Fruit fly (Drosophila melanogaster) whole organism, wandering third instar larva: ENCODE data around the gene Cyp305a1.
A peak's percentile ranks its signal among the peaks of the same experiment; 100 is the strongest.

Experiments used
- Abd-B ChIP-seq: fragments of >200 bp; optimal IDR thresholded peaks from 2 replicates; lab custom pipeline; 2017; ENCODE audit warnings: missing biosample characterization, missing genetic modification characterization
- CG32264 ChIP-seq: fragments of 200-800 bp; sonication (Bioruptor generic); optimal IDR thresholded peaks from 2 replicates; lab custom pipeline; 2016; ENCODE audit warnings: missing biosample characterization, missing genetic modification characterization
- CG9705 ChIP-seq: fragments of 200-800 bp; sonication (Bioruptor generic); optimal IDR thresholded peaks from 2 replicates; lab custom pipeline; 2018; ENCODE audit warnings: missing biosample characterization, mild to moderate bottlenecking, missing genetic modification characterization
- CrebA ChIP-seq: fragments of 200-800 bp; sonication (Bioruptor generic); optimal IDR thresholded peaks from 2 replicates; lab custom pipeline; 2016; ENCODE audit warnings: missing biosample characterization, mild to moderate bottlenecking, missing genetic modification characterization, borderline replicate concordance
- Dif ChIP-seq: fragments of 200-275, 200-300 bp; sonication (Bioruptor generic); optimal IDR thresholded peaks from 2 replicates; lab custom pipeline; 2018; ENCODE audit warnings: missing biosample characterization, missing genetic modification characterization; ENCODE audit not compliant: partially characterized antibody
- HLH106 ChIP-seq: fragments of 200-800 bp; optimal IDR thresholded peaks from 3 replicates; lab custom pipeline; 2019; ENCODE audit warnings: missing biosample characterization, mild to moderate bottlenecking, missing genetic modification characterization, moderate library complexity
- Hr78 ChIP-seq: fragments of >200 bp; optimal IDR thresholded peaks from 2 replicates; lab custom pipeline; 2017; ENCODE audit warnings: missing biosample characterization, missing genetic modification characterization
- Hr83 ChIP-seq: fragments of 200-300 bp; sonication (Bioruptor generic); optimal IDR thresholded peaks from 2 replicates; lab custom pipeline; 2016; ENCODE audit warnings: missing biosample characterization, mild to moderate bottlenecking, missing genetic modification characterization, moderate library complexity; ENCODE audit not compliant: poor library complexity, severe bottlenecking
- Jra ChIP-seq: sonication (Bioruptor generic); optimal IDR thresholded peaks from 2 replicates; lab custom pipeline; 2016; ENCODE audit warnings: missing biosample characterization, missing genetic modification characterization
- Mio ChIP-seq: sonication (Bioruptor generic); optimal IDR thresholded peaks from 2 replicates; lab custom pipeline; 2016; ENCODE audit warnings: missing biosample characterization, missing genetic modification characterization
- Myc ChIP-seq: fragments of >200 bp; optimal IDR thresholded peaks from 2 replicates; lab custom pipeline; 2017
- N ChIP-seq: fragments of >200 bp; optimal IDR thresholded peaks from 2 replicates; lab custom pipeline; 2018; ENCODE audit warnings: missing biosample characterization, missing external identifiers, missing genetic modification characterization
- OdsH ChIP-seq: fragments of 200-800 bp; sonication (Bioruptor generic); optimal IDR thresholded peaks from 2 replicates; lab custom pipeline; 2016; ENCODE audit warnings: missing biosample characterization, mild to moderate bottlenecking, missing genetic modification characterization
- Rel ChIP-seq, 2 experiments: fragments of 200-800 bp; sonication (Bioruptor generic) in 1 of 2; optimal IDR thresholded peaks; 2 replicates in 1 of 2; 3 replicates in 1 of 2; lab custom pipeline; 2016 to 2019; ENCODE audit warnings: mild to moderate bottlenecking in 2 of 2, missing biosample characterization in 2 of 2, missing genetic modification characterization in 2 of 2, moderate library complexity in 1 of 2
- Sp1 ChIP-seq: fragments of 200-800 bp; sonication (Bioruptor generic); optimal IDR thresholded peaks from 3 replicates; lab custom pipeline; 2019; ENCODE audit warnings: missing biosample characterization, mild to moderate bottlenecking, missing genetic modification characterization, moderate library complexity
- Vsx2 ChIP-seq: fragments of 200-300, 225-300 bp; sonication (Bioruptor generic); optimal IDR thresholded peaks from 2 replicates; lab custom pipeline; 2018; ENCODE audit warnings: missing biosample characterization, missing genetic modification characterization; ENCODE audit not compliant: partially characterized antibody
- br ChIP-seq: fragments of 200-800 bp; sonication (Bioruptor generic); optimal IDR thresholded peaks from 2 replicates; lab custom pipeline; 2016; ENCODE audit warnings: missing biosample characterization, missing genetic modification characterization
- brk ChIP-seq: fragments of 200-800 bp; sonication (Bioruptor generic); optimal IDR thresholded peaks from 2 replicates; lab custom pipeline; 2016; ENCODE audit warnings: missing biosample characterization, mild to moderate bottlenecking, missing genetic modification characterization
- dl ChIP-seq, 2 experiments: fragments of 175-275, 200-275 bp in 1 of 2; fragments of 200-275 bp in 1 of 2; sonication (Bioruptor generic); optimal IDR thresholded peaks; lab custom pipeline; 2018; ENCODE audit warnings: mild to moderate bottlenecking in 2 of 2, missing biosample characterization in 2 of 2, missing genetic modification characterization in 2 of 2, moderate library complexity in 2 of 2; ENCODE audit not compliant: partially characterized antibody in 2 of 2, insufficient read depth in 1 of 2
- dmrt93B ChIP-seq: fragments of 200-800 bp; sonication (Bioruptor generic); optimal IDR thresholded peaks from 2 replicates; lab custom pipeline; 2018; ENCODE audit warnings: missing biosample characterization, mild to moderate bottlenecking, missing genetic modification characterization
- dsf ChIP-seq: sonication (Bioruptor generic); optimal IDR thresholded peaks from 2 replicates; lab custom pipeline; 2016; ENCODE audit warnings: missing biosample characterization, missing genetic modification characterization, borderline replicate concordance
- ey ChIP-seq: fragments of 200-800 bp; sonication (Bioruptor generic); optimal IDR thresholded peaks from 2 replicates; lab custom pipeline; 2016; ENCODE audit warnings: missing biosample characterization, missing genetic modification characterization
- fru ChIP-seq: fragments of 200-800 bp; sonication (Bioruptor generic); optimal IDR thresholded peaks from 3 replicates; lab custom pipeline; 2016; ENCODE audit warnings: missing biosample characterization, mild to moderate bottlenecking, missing genetic modification characterization
- h ChIP-seq: fragments of 200-800 bp; sonication (Bioruptor generic); optimal IDR thresholded peaks from 3 replicates; lab custom pipeline; 2016; ENCODE audit warnings: missing biosample characterization, mild to moderate bottlenecking, missing genetic modification characterization
- jim ChIP-seq: fragments of 175-275, 200-325 bp; sonication (Bioruptor generic); optimal IDR thresholded peaks from 2 replicates; lab custom pipeline; 2016; ENCODE audit warnings: missing biosample characterization, mild to moderate bottlenecking, missing genetic modification characterization
- lola ChIP-seq: fragments of >200 bp; optimal IDR thresholded peaks from 2 replicates; lab custom pipeline; 2017; ENCODE audit warnings: missing biosample characterization, missing genetic modification characterization
- pan ChIP-seq: fragments of >200 bp; optimal IDR thresholded peaks from 2 replicates; lab custom pipeline; 2017
- rgr ChIP-seq: fragments of 200-800 bp; sonication (Bioruptor generic); optimal IDR thresholded peaks from 3 replicates; lab custom pipeline; 2016; ENCODE audit warnings: missing biosample characterization, mild to moderate bottlenecking, missing genetic modification characterization
- sage ChIP-seq: fragments of 200-800 bp; sonication (Bioruptor generic); optimal IDR thresholded peaks from 2 replicates; lab custom pipeline; 2016; ENCODE audit warnings: missing biosample characterization, mild to moderate bottlenecking, missing genetic modification characterization
- sv ChIP-seq: fragments of 200-800 bp; sonication (Bioruptor generic); optimal IDR thresholded peaks from 3 replicates; lab custom pipeline; 2016; ENCODE audit warnings: missing biosample characterization, missing genetic modification characterization
- tai ChIP-seq: sonication (Bioruptor generic); optimal IDR thresholded peaks from 2 replicates; lab custom pipeline; 2016; ENCODE audit warnings: missing biosample characterization, missing genetic modification characterization
- woc ChIP-seq: sonication (Bioruptor generic); optimal IDR thresholded peaks from 2 replicates; lab custom pipeline; 2016; ENCODE audit warnings: missing biosample characterization, mild to moderate bottlenecking, missing genetic modification characterization

Gene Cyp305a1

DNA sequence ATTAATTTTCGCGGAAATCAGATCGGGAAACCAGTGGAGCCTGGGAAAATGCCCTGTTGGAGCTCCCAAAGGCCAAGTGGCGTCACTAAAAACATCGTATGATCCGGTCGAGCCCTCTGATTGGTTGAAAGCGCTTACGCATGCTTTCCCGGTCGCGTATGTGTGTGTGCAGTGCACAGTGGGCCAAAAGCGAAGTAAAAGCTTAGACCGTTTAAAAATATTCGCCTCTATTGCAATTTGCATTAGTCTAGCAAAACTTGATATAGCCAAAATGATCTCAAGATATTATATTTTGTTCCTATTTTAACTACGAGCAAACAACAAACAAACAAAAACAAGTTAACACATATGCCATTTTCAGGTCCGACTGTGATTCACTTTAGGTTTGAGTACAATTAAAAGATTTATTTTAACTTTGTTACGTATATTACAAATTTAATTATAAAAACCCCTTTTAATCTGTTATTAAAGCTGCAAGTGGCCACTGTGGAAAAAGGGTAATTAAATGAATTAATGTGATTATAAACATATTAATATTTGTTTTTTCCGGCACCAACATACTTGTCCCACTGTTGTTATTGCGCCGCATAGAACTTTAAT is 18.8 kb downstream of the Cyp305a1 start (continued):
- TF ChIP-seq Abd-B = no peak
- TF ChIP-seq br = no peak
- TF ChIP-seq, all 38 proteins: peak for 20

- TF ChIP-seq Dif (GFP tag; lab: Kevin White, UChicago) = peak; percentile 52
- no peak for TF ChIP-seq dmrt93B
- TF ChIP-seq ey (GFP tag; lab: Kevin White, UChicago) = no peak
- TF ChIP-seq h = no peak
- TF ChIP-seq Rel (GFP tag; optimal IDR thresholded peaks at IDR 0.05; lab: Kevin White, UChicago) = peak; percentile 38
- TF ChIP-seq Rel (tag; optimal IDR thresholded peaks at IDR 0.05; lab: Kevin White, UChicago) = peak; percentile 47
- TF ChIP-seq sage (GFP tag; lab: Kevin White, UChicago) = peak; percentile 85
- peak; percentile 20 for TF ChIP-seq rgr (GFP tag; lab: Kevin White, UChicago)
- TF ChIP-seq Vsx2 (GFP tag; lab: Kevin White, UChicago) = no peak
- TF ChIP-seq OdsH = no peak
- no peak for TF ChIP-seq Sp1 (GFP tag; lab: Kevin White, UChicago)
- peak; percentile 38 for TF ChIP-seq Hr83 (GFP tag; lab: Kevin White, UChicago)
- TF ChIP-seq sv (GFP tag; lab: Kevin White, UChicago) = no peak
- TF ChIP-seq brk (GFP tag; lab: Kevin White, UChicago) = peak; percentile 83
- TF ChIP-seq Jra = no peak
- no peak for TF ChIP-seq Abd-B
- no peak for TF ChIP-seq CG32264 (GFP tag; lab: Kevin White, UChicago)
- peak; percentile 14 for TF ChIP-seq fru (GFP tag; lab: Kevin White, UChicago)
- no peak for TF ChIP-seq Mio (GFP tag; lab: Kevin White, UChicago)
- peak; percentile 37 for TF ChIP-seq HLH106 (tag; lab: Kevin White, UChicago)
Measured at dm6 chr3L:19793438-19793998, 19.6 kb downstream of the Cyp305a1 start, which contains the start of the genes CG42637, Gyc76C and SREBP. TSS of gene CG42637 (minus strand) at chr3L:19793569. TSS of gene Gyc76C (minus strand) at chr3L:19793569. TSS of gene SREBP (plus strand) at chr3L:19793935.

- TF ChIP-seq h (no peak), dl (GFP tag; optimal IDR thresholded peaks at IDR 0.05; lab: Kevin White, UChicago; ENCODE audit: insufficient read depth in 1 of 2, partially characterized antibody in 2 of 2) (no peak), jim (GFP tag; lab: Kevin White, UChicago) (no peak), pan (lab: Kevin White, UChicago) (no peak), Hr83 (GFP tag; lab: Kevin White, UChicago) (no peak), Myc (lab: Kevin White, UChicago) (no peak), Hr78 (GFP tag; lab: Kevin White, UChicago) (no peak), woc (GFP tag; lab: Kevin White, UChicago) (no peak), tai (GFP tag; lab: Kevin White, UChicago) (no peak), dsf (GFP tag; lab: Kevin White, UChicago) (no peak), Mio (GFP tag; lab: Kevin White, UChicago) (no peak), CG9705 (GFP tag; lab: Kevin White, UChicago) (no peak), CG32264 (GFP tag; lab: Kevin White, UChicago) (no peak), lola (GFP tag; lab: Kevin White, UChicago) (no peak), Sp1 (GFP tag; lab: Kevin White, UChicago) (no peak), fru (GFP tag; lab: Kevin White, UChicago) (no peak)
Measured at dm6 chr3L:19792717-19793437, 20.3 kb downstream of the Cyp305a1 start.

dm6 chr3L:19791688-19792073 is 21.5 kb downstream of the Cyp305a1 start:
- TF ChIP-seq CrebA (GFP tag; lab: Kevin White, UChicago) (no peak), Dif (GFP tag; lab: Kevin White, UChicago) (peak; percentile 1), N (GFP tag; lab: Kevin White, UChicago) (peak; percentile 15)
